Worm (Caenorhabditis elegans) whole organism, late embryonic: ENCODE results near the gene ZK596.2.
A peak's percentile ranks its signal among the peaks of the same experiment; 100 is the strongest.

ENCODE experiments used
- ama-1 ChIP-seq: fragments of 150-350 bp; optimal IDR thresholded peaks from 2 replicates; lab custom pipeline; 2014
- ceh-18 ChIP-seq: sonication (generic microtip); optimal IDR thresholded peaks from 2 replicates; lab custom pipeline; 2016; ENCODE audit warnings: missing genetic modification characterization, missing compliant biosample characterization
- dmd-4 ChIP-seq: sonication (generic microtip); optimal IDR thresholded peaks from 2 replicates; lab custom pipeline; 2016; ENCODE audit warnings: borderline replicate concordance, missing genetic modification characterization, missing compliant biosample characterization
- hlh-30 ChIP-seq: sonication (generic microtip); optimal IDR thresholded peaks from 2 replicates; lab custom pipeline; 2017; ENCODE audit warnings: antibody characterized with exemption, missing genetic modification characterization, missing compliant biosample characterization; ENCODE audit not compliant: insufficient read depth
- lin-11 ChIP-seq: fragments of 200-800 bp; sonication (Bioruptor generic); optimal IDR thresholded peaks from 2 replicates; lab custom pipeline; 2018; ENCODE audit warnings: mild to moderate bottlenecking, missing genetic modification characterization, missing compliant biosample characterization
- pag-3 ChIP-seq: sonication (generic microtip); optimal IDR thresholded peaks from 2 replicates; lab custom pipeline; 2016; ENCODE audit warnings: missing compliant biosample characterization, missing genetic modification characterization, borderline replicate concordance
- unc-42 ChIP-seq: sonication (generic microtip); optimal IDR thresholded peaks from 2 replicates; lab custom pipeline; 2016; ENCODE audit warnings: missing genotype, missing genetic modification characterization, missing compliant biosample characterization
- ztf-16 ChIP-seq: sonication (generic microtip); optimal IDR thresholded peaks from 2 replicates; lab custom pipeline; 2017; ENCODE audit warnings: missing genetic modification characterization, missing compliant biosample characterization

DNA sequence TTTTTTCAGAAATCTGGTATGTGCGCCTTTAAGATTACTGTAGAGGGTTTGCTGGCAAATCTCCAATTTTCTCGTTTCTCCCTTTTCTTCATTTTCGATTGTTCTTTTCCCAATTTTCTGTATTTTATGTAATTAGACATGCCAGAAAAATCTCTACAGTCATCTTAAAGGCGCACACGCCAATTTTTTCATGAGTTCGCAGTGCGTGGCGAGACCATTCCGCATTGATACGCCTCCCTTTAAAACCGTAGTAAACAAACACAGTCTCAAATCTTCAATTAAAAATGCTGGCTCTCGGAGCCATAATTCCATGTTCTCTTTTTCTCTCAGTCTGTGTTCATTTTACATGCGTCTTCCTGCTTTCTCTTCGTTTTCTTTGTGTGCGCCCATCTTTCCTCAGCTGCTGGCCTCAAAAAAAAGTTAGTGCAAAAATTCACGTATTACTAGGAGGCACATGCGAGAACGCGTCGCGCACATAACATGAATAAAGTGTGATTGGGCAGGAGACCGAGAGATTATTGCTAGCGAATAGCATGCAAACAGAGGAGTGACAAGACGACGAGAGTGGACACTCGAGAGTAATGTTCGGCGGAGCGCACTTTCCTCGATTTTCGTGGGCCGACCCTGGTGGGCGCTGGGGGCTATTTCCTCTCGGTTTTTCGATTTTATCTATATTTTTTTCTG lies 9.9 kb upstream of the ZK596.2 start:
- no peak for TF ChIP-seq lin-11
- TF ChIP-seq ztf-16 (tag; lab: Kevin White, UChicago) = no peak
- peak; percentile 51 for TF ChIP-seq unc-42
- TF ChIP-seq ama-1 (lab: Kevin White, UChicago) = no peak
- TF ChIP-seq hlh-30 (tag; lab: Kevin White, UChicago) = peak; percentile 80
- TF ChIP-seq dmd-4 (tag; lab: Kevin White, UChicago) = no peak
- TF ChIP-seq ceh-18 (tag; lab: Kevin White, UChicago) = peak; percentile 77
- no peak for TF ChIP-seq pag-3 (tag; lab: Kevin White, UChicago)
